Worm (Caenorhabditis elegans) whole organism, late embryonic: ENCODE data around the gene frpr-3.

Experiments
- ceh-31 ChIP-seq: sonication (generic microtip); optimal IDR thresholded peaks from 2 replicates; lab custom pipeline; 2016; ENCODE audit warnings: missing genetic modification characterization, missing compliant biosample characterization
- ceh-9 ChIP-seq: sonication (generic microtip); optimal IDR thresholded peaks from 2 replicates; lab custom pipeline; 2016; ENCODE audit warnings: mild to moderate bottlenecking, missing genetic modification characterization, inconsistent platforms, missing compliant biosample characterization
- elt-4 ChIP-seq: sonication (generic microtip); optimal IDR thresholded peaks from 2 replicates; lab custom pipeline; 2016; ENCODE audit warnings: missing genetic modification characterization, missing compliant biosample characterization
- fax-1 ChIP-seq: sonication (generic microtip); optimal IDR thresholded peaks from 2 replicates; lab custom pipeline; 2016; ENCODE audit warnings: missing genotype, missing genetic modification characterization, missing compliant biosample characterization
- fkh-10 ChIP-seq: fragments of 150-350 bp; optimal IDR thresholded peaks from 2 replicates; lab custom pipeline; 2014; ENCODE audit warnings: missing biosample characterization, missing genetic modification reagents, missing genetic modification characterization
- nfya-1 ChIP-seq: sonication (generic microtip); optimal IDR thresholded peaks from 2 replicates; lab custom pipeline; 2017; ENCODE audit warnings: missing genetic modification characterization, mild to moderate bottlenecking, missing compliant biosample characterization, antibody characterized with exemption, moderate library complexity
- pax-1 ChIP-seq: fragments of 150-350 bp; optimal IDR thresholded peaks from 2 replicates; lab custom pipeline; 2014; ENCODE audit warnings: missing biosample characterization, missing genetic modification characterization
- pha-4 ChIP-seq: fragments of 150-350 bp; optimal IDR thresholded peaks from 2 replicates; lab custom pipeline; 2018; ENCODE audit warnings: missing biosample characterization, missing genetic modification reagents, missing genetic modification characterization
- pqm-1 ChIP-seq: sonication (generic microtip); optimal IDR thresholded peaks from 2 replicates; lab custom pipeline; 2016; ENCODE audit warnings: missing genetic modification characterization, missing compliant biosample characterization
- pros-1 ChIP-seq: fragments of 150-350 bp; optimal IDR thresholded peaks from 2 replicates; lab custom pipeline; 2014; ENCODE audit warnings: missing biosample characterization, missing genetic modification reagents, missing genetic modification characterization
- ref-2 ChIP-seq: sonication (generic microtip); optimal IDR thresholded peaks from 2 replicates; lab custom pipeline; 2016; ENCODE audit warnings: missing genetic modification characterization, missing compliant biosample characterization
- rnt-1 ChIP-seq: sonication (generic microtip); optimal IDR thresholded peaks from 2 replicates; lab custom pipeline; 2016; ENCODE audit warnings: missing genetic modification characterization, missing compliant biosample characterization
- unc-86 ChIP-seq: sonication (generic microtip); optimal IDR thresholded peaks from 2 replicates; lab custom pipeline; 2016; ENCODE audit warnings: missing genetic modification characterization, missing compliant biosample characterization

DNA sequence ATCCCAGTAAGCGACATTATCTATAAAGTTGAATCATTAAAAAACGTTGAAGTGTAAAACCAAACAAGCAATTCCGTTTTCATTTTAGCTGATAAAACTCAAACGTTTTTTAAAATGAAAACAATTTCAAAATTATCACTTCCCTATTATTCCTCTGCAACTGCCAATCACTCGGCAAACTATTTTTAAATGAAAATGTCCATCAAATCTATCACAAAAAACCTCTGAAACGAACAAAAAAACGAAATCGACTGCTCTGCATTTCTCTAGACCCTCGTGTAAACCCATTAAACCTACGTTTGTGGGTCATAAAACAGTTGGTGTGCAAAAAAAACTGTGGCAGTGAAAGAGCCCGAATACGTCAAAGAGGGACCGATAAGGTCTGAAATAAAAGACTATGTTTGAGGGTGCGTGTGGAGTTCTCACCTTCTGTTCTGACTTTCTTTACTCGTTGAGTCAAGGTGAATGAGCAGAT, 28.5 kb upstream of the frpr-3 start, which contains the start of gene fbxl-5:
- TF ChIP-seq pha-4 (tag; lab: Kevin White, UChicago) = no peak
- TF ChIP-seq pax-1 (tag; lab: Kevin White, UChicago) = no peak
- no peak for TF ChIP-seq ref-2
- TF ChIP-seq pros-1 (tag; lab: Kevin White, UChicago) = no peak
- TF ChIP-seq ceh-31 (tag; lab: Kevin White, UChicago) = no peak
- TF ChIP-seq elt-4 (tag; lab: Kevin White, UChicago) = no peak
- TF ChIP-seq fkh-10 (GFP tag; lab: Kevin White, UChicago) = no peak
- no peak for TF ChIP-seq ceh-9 (tag; lab: Kevin White, UChicago)
- no peak for TF ChIP-seq fax-1 (tag; lab: Kevin White, UChicago)
- TF ChIP-seq nfya-1 (tag; lab: Kevin White, UChicago) = no peak
- TF ChIP-seq rnt-1 (tag; lab: Kevin White, UChicago) = no peak
- no peak for TF ChIP-seq unc-86 (tag; lab: Kevin White, UChicago)
- TF ChIP-seq pqm-1 (tag; lab: Kevin White, UChicago) = no peak
